Worm (Caenorhabditis elegans) whole organism, midembryonic: ENCODE data around the gene sqst-5.
"Not testable (repeated sequence)": the region's sequence is repeated elsewhere in the genome, so short reads cannot be mapped to it uniquely, and the experiment has no call there.

ENCODE experiments used
- T22C8.4 ChIP-seq: fragments of 200-800 bp; sonication (Bioruptor generic); IDR thresholded peaks from 2 replicates; pipeline ENCODE4 v1.3.6; 2022; ENCODE audit warnings: missing genetic modification characterization, missing compliant biosample characterization
- cog-1 ChIP-seq: sonication (generic microtip); optimal IDR thresholded peaks from 2 replicates; lab custom pipeline; 2016; ENCODE audit warnings: missing genetic modification characterization, missing compliant biosample characterization
- flt-1 ChIP-seq: fragments of 200-800 bp; sonication (Bioruptor generic); IDR thresholded peaks from 2 replicates; pipeline ENCODE4 v1.3.6; 2022; ENCODE audit warnings: missing genetic modification characterization, missing compliant biosample characterization
- klf-2 ChIP-seq: fragments of 200-800 bp; sonication (Bioruptor generic); conservative IDR thresholded peaks from 2 replicates; pipeline ENCODE4 v1.3.6; 2022; ENCODE audit warnings: missing genetic modification reagents, missing genetic modification characterization, missing compliant biosample characterization
- med-1 ChIP-seq: sonication (generic microtip); optimal IDR thresholded peaks from 2 replicates; lab custom pipeline; 2017; ENCODE audit warnings: missing genetic modification characterization, mild to moderate bottlenecking, missing compliant biosample characterization, antibody characterized with exemption, missing genetic modification reagents; ENCODE audit not compliant: insufficient read depth
- ref-1 ChIP-seq: fragments of 200-800 bp; sonication (Bioruptor generic); conservative IDR thresholded peaks from 2 replicates; pipeline ENCODE4 v1.3.6; 2022; ENCODE audit warnings: missing genetic modification reagents, missing genetic modification characterization, missing compliant biosample characterization
- tab-1 ChIP-seq: fragments of 200-800 bp; sonication (Bioruptor generic); IDR thresholded peaks from 2 replicates; pipeline ENCODE4 v1.3.6; 2022; ENCODE audit warnings: missing genetic modification characterization, missing compliant biosample characterization
- ztf-23 ChIP-seq: fragments of 200-800 bp; sonication (Bioruptor generic); IDR thresholded peaks from 2 replicates; pipeline ENCODE4 v1.3.6; 2022; ENCODE audit warnings: missing genetic modification reagents, missing genetic modification characterization, missing compliant biosample characterization
- ztf-29 ChIP-seq: fragments of 200-800 bp; sonication (Bioruptor generic); IDR thresholded peaks from 2 replicates; pipeline ENCODE4 v1.3.6; 2022; ENCODE audit warnings: missing genetic modification reagents, missing genetic modification characterization, missing compliant biosample characterization

The sqst-5 gene

ce11 chrIII:143121-143520 is 4.3 kb downstream of the sqst-5 start, which contains the start of gene fbxb-82:
Gene fbxb-82, minus strand, starts transcription at chrIII:143221.
- TF ChIP-seq tab-1 (no peak), med-1 (no peak), flt-1 (GFP tag; lab: Robert Waterston, UW) (no peak), T22C8.4 (GFP tag; lab: Robert Waterston, UW) (no peak)

DNA sequence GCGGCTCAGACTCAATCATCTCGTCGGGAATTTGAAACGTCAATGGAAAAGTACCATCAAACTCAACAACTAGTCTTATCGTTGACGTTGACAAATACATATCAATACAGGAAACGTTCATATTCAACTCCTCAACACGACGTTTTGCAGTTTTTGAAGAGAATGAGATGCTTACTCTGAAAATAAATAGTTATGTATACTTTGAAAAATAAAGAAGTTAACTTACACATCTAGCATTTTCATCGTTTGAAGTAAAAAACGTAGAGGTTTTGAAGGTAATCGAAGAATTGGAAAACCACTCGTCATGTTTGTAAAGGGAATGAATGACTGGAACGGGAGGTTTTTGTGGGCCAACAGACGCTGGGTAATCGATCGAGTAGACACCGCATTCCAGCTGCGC is 6.5 kb downstream of the sqst-5 start, which contains the start of gene fbxb-81:
Gene fbxb-81 (minus strand): TSS at position 314 of the 400 bp plus-strand sequence.
- TF ChIP-seq ztf-29 (GFP tag; lab: Robert Waterston, UW) (no peak), cog-1 (no peak), T22C8.4 (GFP tag; lab: Robert Waterston, UW) (no peak), med-1 (no peak), klf-2 (GFP tag; lab: Robert Waterston, UW) (no peak), ztf-23 (no peak), flt-1 (GFP tag; lab: Robert Waterston, UW) (no peak), ref-1 (GFP tag; lab: Robert Waterston, UW) (no peak), tab-1 (no peak)

- TF ChIP-seq tab-1 (no peak), med-1 (no peak), T22C8.4 (GFP tag; lab: Robert Waterston, UW) (no peak), ztf-29 (GFP tag; lab: Robert Waterston, UW) (no peak), ref-1 (GFP tag; lab: Robert Waterston, UW) (no peak), ztf-23 (no peak), klf-2 (GFP tag; lab: Robert Waterston, UW) (no peak)
Measured at ce11 chrIII:134194-134593, 13.2 kb downstream of the sqst-5 start, which contains the start of gene pals-25. Gene pals-25, plus strand, starts transcription at chrIII:134494.

- TF ChIP-seq flt-1 (GFP tag; lab: Robert Waterston, UW): no peak
- TF ChIP-seq tab-1: no peak
- no peak for TF ChIP-seq cog-1
- no peak for TF ChIP-seq ref-1 (GFP tag; lab: Robert Waterston, UW)
Measured at ce11 chrIII:132118-132517, 15.3 kb downstream of the sqst-5 start, which contains the start of gene pals-22. Gene pals-22, plus strand, starts transcription at chrIII:132418.

ce11 chrIII:131627-132026 is 15.8 kb downstream of the sqst-5 start:
- TF ChIP-seq T22C8.4 (GFP tag; lab: Robert Waterston, UW): no peak
- no peak for TF ChIP-seq ztf-23
- TF ChIP-seq cog-1: peak; percentile 5

ce11 chrIII:130650-131049 is 16.8 kb downstream of the sqst-5 start, which contains the start of the genes nhr-280 and C29F9.2:
Gene nhr-280, minus strand, starts transcription at chrIII:130750.
Gene C29F9.2, plus strand, starts transcription at chrIII:130947.
- TF ChIP-seq ztf-23 (no peak), tab-1 (no peak), ztf-29 (GFP tag; lab: Robert Waterston, UW) (no peak), flt-1 (GFP tag; lab: Robert Waterston, UW) (no peak)

- TF ChIP-seq med-1 (no peak), tab-1 (no peak), ztf-29 (GFP tag; lab: Robert Waterston, UW) (no peak), klf-2 (GFP tag; lab: Robert Waterston, UW) (no peak), ztf-23 (no peak), T22C8.4 (GFP tag; lab: Robert Waterston, UW) (no peak), ref-1 (GFP tag; lab: Robert Waterston, UW) (no peak), cog-1 (no peak), flt-1 (GFP tag; lab: Robert Waterston, UW) (no peak)
Measured at ce11 chrIII:124478-124877, 22.9 kb downstream of the sqst-5 start, which contains the start of gene pals-23. Gene pals-23, plus strand, starts transcription at chrIII:124778.

DNA sequence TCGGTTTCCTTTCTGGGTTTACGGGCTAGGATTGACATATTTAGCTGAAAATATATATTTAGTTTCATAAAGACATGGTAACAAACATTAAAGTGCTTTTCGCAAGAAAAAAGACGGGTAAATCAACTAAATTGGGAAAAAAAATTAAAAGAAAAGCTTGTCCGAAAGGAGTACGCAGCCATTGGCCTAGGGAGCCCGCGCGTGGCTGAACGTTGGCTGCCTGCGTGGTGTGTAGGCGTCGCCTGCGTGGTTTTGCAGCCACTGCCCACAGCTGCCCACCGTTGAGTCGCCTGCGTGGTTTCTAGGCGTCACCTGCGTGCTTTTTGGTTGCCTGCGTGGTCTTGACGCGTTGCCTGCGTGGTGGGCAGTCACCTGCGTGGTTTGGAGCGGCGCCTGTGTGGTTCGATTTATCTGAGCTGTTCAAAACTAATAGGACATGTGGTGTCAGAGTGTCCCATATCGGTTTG is 25.4 kb downstream of the sqst-5 start, which contains the start of gene C29F9.12:
Gene C29F9.12 (minus strand): TSS at position 51 of the 467 bp plus-strand sequence.
- TF ChIP-seq ztf-23; med-1; flt-1 (GFP tag; lab: Robert Waterston, UW): not testable (repeated sequence)

DNA sequence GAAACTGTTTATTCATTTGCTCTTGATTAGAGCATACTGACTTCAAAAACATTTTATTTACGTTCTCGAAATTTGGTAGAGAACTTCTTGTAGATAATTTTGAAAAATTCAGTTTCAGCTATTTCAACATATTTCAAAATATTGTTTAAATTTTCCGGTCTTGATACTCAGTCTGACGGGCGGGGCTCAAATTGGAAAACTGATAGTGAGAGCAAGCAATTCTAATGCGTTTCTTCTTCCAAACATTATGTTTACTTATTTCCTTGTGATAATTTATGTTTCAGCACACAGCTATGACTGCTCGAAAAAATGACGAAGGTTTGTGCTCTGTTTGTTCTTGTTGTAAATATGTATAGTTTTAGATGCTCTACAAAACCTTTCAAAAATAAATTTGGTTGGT is 27.2 kb downstream of the sqst-5 start, which contains the start of gene pals-24:
Gene pals-24 (plus strand): TSS at position 237 of the 400 bp plus-strand sequence.
- TF ChIP-seq cog-1 (no peak), ztf-23 (no peak)

DNA sequence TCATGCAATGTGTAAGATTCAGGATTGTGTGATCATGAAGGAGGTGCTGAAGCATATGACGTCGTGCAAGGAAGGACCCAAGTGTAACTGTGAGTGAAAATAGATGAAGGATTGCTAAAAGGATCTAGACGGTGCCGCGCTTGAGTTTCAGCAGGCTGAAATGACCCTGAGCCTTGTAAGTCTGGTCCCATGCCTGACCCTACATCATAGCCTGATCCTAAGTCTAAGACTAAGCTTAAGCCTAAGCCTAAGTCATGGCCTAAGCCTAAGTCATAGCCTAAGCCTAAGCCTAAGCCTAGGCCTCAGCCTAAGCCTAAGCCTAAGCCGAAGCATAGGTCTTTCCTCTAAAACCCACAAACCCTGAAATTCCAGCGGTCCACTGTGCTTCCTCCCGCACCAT is 29.6 kb downstream of the sqst-5 start:
- TF ChIP-seq tab-1 (no peak), cog-1 (no peak), klf-2 (GFP tag; lab: Robert Waterston, UW) (no peak), T22C8.4 (GFP tag; lab: Robert Waterston, UW) (no peak), flt-1 (GFP tag; lab: Robert Waterston, UW) (no peak), ztf-23 (no peak), ztf-29 (GFP tag; lab: Robert Waterston, UW) (no peak), ref-1 (GFP tag; lab: Robert Waterston, UW) (no peak), med-1 (no peak)

- no peak for TF ChIP-seq tab-1
- TF ChIP-seq ztf-23: no peak
- no peak for TF ChIP-seq med-1
Measured at ce11 chrIII:117210-117609, 30.2 kb downstream of the sqst-5 start, which contains the start of gene C29F9.5. Gene C29F9.5, plus strand, starts transcription at chrIII:117510.

DNA sequence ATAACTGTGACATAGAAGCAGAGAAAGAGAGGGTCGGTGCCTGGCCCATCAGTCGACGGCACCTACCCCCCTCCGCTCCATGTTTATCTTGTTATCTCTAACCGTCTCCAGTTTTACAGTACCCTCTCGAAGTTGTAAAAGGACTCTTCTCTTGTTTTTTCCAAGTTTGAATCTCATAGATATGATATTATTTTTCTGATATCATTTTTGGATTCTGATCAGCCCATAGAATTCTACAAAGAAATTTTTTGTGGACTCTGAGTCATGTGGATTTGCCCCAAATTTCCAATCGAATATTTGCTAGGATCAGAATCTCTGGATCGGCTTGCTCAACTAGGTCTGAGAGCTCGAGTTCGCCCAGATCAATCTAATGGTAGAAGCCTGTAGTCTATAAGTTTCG is 32.8 kb downstream of the sqst-5 start, which contains the start of gene C29F9.6:
Gene C29F9.6 (plus strand): TSS at position 301 of the 400 bp plus-strand sequence.
- no peak for TF ChIP-seq T22C8.4 (GFP tag; lab: Robert Waterston, UW)
